Worm (Caenorhabditis elegans): Measurements from ENCODE around the gene C13A2.4.

DNA sequence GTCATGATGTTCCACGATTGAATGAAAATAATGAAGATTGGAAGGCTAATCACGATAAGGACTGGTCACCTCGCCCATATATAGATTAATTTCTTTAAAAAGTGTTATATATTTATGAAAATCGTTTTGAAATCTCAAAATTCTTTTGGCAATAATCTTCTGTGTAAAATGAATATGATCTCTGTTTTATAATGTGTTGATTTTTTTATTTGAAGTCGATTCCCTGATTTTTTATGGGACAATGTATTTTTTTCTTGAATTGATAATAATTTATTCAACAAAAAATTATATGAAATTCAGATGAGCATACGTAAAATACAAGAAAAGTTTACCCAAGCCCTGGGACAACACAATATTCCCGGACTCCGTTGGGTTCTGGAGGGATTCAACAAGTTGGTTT, 39.7 kb upstream of the C13A2.4 start, which contains the start of gene C05C8.1:
- TF ChIP-seq nhr-6 (tag; optimal IDR thresholded peaks at IDR 0.05) (no peak), lsy-2 (tag; optimal IDR thresholded peaks at IDR 0.05) (no peak), mdl-1 (tag; optimal IDR thresholded peaks at IDR 0.05) (no peak), pha-4 (GFP tag; IDR thresholded peaks at IDR 0.05) (no peak), pha-4 (tag; optimal IDR thresholded peaks at IDR 0.05) (no peak), dmd-6 (GFP tag; IDR thresholded peaks at IDR 0.05) (no peak), nhr-28 (tag; optimal IDR thresholded peaks at IDR 0.05) (no peak), ces-1 (GFP tag; optimal IDR thresholded peaks at IDR 0.05) (no peak), duxl-1 (tag; optimal IDR thresholded peaks at IDR 0.05; ENCODE audit: poor library complexity) (no peak)

Measured in whole organism, L4 larva.